Worm (Caenorhabditis elegans): ENCODE measurements around the gene tbx-37.

The tbx-37 gene

ce11 chrIII:11197327-11197726 lies 29.6 kb downstream of the tbx-37 start:
- TF ChIP-seq nhr-76 (tag; optimal IDR thresholded peaks at IDR 0.05) (no peak), mls-2 (tag; optimal IDR thresholded peaks at IDR 0.05) (no peak), lin-13 (tag; optimal IDR thresholded peaks at IDR 0.05) (no peak), ceh-39 (tag; optimal IDR thresholded peaks at IDR 0.05) (no peak), bed-3 (GFP tag; optimal IDR thresholded peaks at IDR 0.05) (no peak), nhr-2 (tag; optimal IDR thresholded peaks at IDR 0.05) (no peak), sptf-1 (tag; optimal IDR thresholded peaks at IDR 0.05) (no peak), flh-1 (GFP tag; optimal IDR thresholded peaks at IDR 0.05) (no peak), lin-32 (GFP tag; optimal IDR thresholded peaks at IDR 0.05) (no peak), elt-3 (tag; optimal IDR thresholded peaks at IDR 0.05) (no peak), ztf-11 (tag; optimal IDR thresholded peaks at IDR 0.05) (no peak), sem-2 (GFP tag; optimal IDR thresholded peaks at IDR 0.05) (no peak), mep-1 (tag; optimal IDR thresholded peaks at IDR 0.05) (no peak), unc-39 (tag; optimal IDR thresholded peaks at IDR 0.05) (no peak), nhr-28 (tag; optimal IDR thresholded peaks at IDR 0.05) (no peak), blmp-1 (tag; optimal IDR thresholded peaks at IDR 0.05) (no peak), lsy-2 (tag; optimal IDR thresholded peaks at IDR 0.05) (no peak), mab-5 (tag; optimal IDR thresholded peaks at IDR 0.05) (no peak)

- TF ChIP-seq unc-120 (tag; optimal IDR thresholded peaks at IDR 0.05; ENCODE audit: poor library complexity, severe bottlenecking) (no peak), mep-1 (tag; optimal IDR thresholded peaks at IDR 0.05) (no peak), nhr-12 (tag; optimal IDR thresholded peaks at IDR 0.05) (no peak), drap-1 (GFP tag; optimal IDR thresholded peaks at IDR 0.05) (no peak), hlh-1 (tag; optimal IDR thresholded peaks at IDR 0.05) (no peak), M03D4.4 (tag; optimal IDR thresholded peaks at IDR 0.05) (no peak), nhr-76 (tag; optimal IDR thresholded peaks at IDR 0.05) (no peak), mls-2 (tag; optimal IDR thresholded peaks at IDR 0.05) (no peak), ces-1 (GFP tag; optimal IDR thresholded peaks at IDR 0.05) (no peak), ceh-43 (GFP tag; optimal IDR thresholded peaks at IDR 0.05) (no peak), mab-5 (tag; optimal IDR thresholded peaks at IDR 0.05) (no peak), nhr-237 (tag; optimal IDR thresholded peaks at IDR 0.05) (no peak)
These were observed 31.4 kb downstream of the tbx-37 start for ce11 chrIII:11195553-11195952.

ce11 chrIII:11195140-11195539 lies 31.8 kb downstream of the tbx-37 start, which contains the start of gene tra-1:
TSS of gene tra-1 (minus strand) at chrIII:11195201.
- TF ChIP-seq nhr-76 (tag; optimal IDR thresholded peaks at IDR 0.05), result no peak
- TF ChIP-seq tbx-8 (GFP tag; optimal IDR thresholded peaks at IDR 0.05), result no peak
- no peak for TF ChIP-seq blmp-1 (tag; optimal IDR thresholded peaks at IDR 0.05)
- TF ChIP-seq nhr-2 (tag; optimal IDR thresholded peaks at IDR 0.05), result no peak
- TF ChIP-seq sptf-1 (tag; optimal IDR thresholded peaks at IDR 0.05), result no peak
- no peak for TF ChIP-seq mep-1 (tag; optimal IDR thresholded peaks at IDR 0.05)
- TF ChIP-seq nhr-12 (tag; optimal IDR thresholded peaks at IDR 0.05), result no peak

- TF ChIP-seq unc-39 (tag; optimal IDR thresholded peaks at IDR 0.05) (no peak), lsy-2 (tag; optimal IDR thresholded peaks at IDR 0.05) (no peak), mab-5 (tag; optimal IDR thresholded peaks at IDR 0.05) (no peak), nhr-28 (tag; optimal IDR thresholded peaks at IDR 0.05) (no peak), mep-1 (tag; optimal IDR thresholded peaks at IDR 0.05) (no peak), sem-2 (GFP tag; optimal IDR thresholded peaks at IDR 0.05) (no peak), hlh-1 (tag; optimal IDR thresholded peaks at IDR 0.05) (no peak), sptf-1 (tag; optimal IDR thresholded peaks at IDR 0.05) (no peak), flh-1 (GFP tag; optimal IDR thresholded peaks at IDR 0.05) (no peak), zip-8 (tag; optimal IDR thresholded peaks at IDR 0.05) (no peak), nhr-12 (tag; optimal IDR thresholded peaks at IDR 0.05) (no peak)
These were observed 32.8 kb downstream of the tbx-37 start for ce11 chrIII:11194123-11194522.

- TF ChIP-seq ces-1 (GFP tag; optimal IDR thresholded peaks at IDR 0.05) (no peak), ztf-11 (tag; optimal IDR thresholded peaks at IDR 0.05) (no peak), lsy-2 (tag; optimal IDR thresholded peaks at IDR 0.05) (no peak), sptf-1 (tag; optimal IDR thresholded peaks at IDR 0.05) (no peak), cnd-1 (tag; optimal IDR thresholded peaks at IDR 0.05) (no peak), nhr-12 (tag; optimal IDR thresholded peaks at IDR 0.05) (no peak), mls-2 (tag; optimal IDR thresholded peaks at IDR 0.05) (no peak), unc-62 (GFP tag; optimal IDR thresholded peaks at IDR 0.05) (no peak), elt-3 (tag; optimal IDR thresholded peaks at IDR 0.05) (no peak), mep-1 (tag; optimal IDR thresholded peaks at IDR 0.05) (no peak), pha-4 (tag; optimal IDR thresholded peaks at IDR 0.05) (no peak), ceh-83 (GFP tag; optimal IDR thresholded peaks at IDR 0.05) (no peak), nhr-76 (tag; optimal IDR thresholded peaks at IDR 0.05) (no peak), nhr-2 (tag; optimal IDR thresholded peaks at IDR 0.05) (no peak), unc-39 (tag; optimal IDR thresholded peaks at IDR 0.05) (no peak), ceh-43 (GFP tag; optimal IDR thresholded peaks at IDR 0.05) (no peak), lin-32 (GFP tag; optimal IDR thresholded peaks at IDR 0.05) (no peak), flh-1 (GFP tag; optimal IDR thresholded peaks at IDR 0.05) (no peak), drap-1 (GFP tag; optimal IDR thresholded peaks at IDR 0.05) (no peak)
These were observed 33.7 kb downstream of the tbx-37 start for ce11 chrIII:11193251-11193650.
